Worm (Caenorhabditis elegans) whole organism, mixed stage, embryonic: ENCODE data around the gene ccpp-6.
A peak's percentile ranks its signal among the peaks of the same experiment; 100 is the strongest.

Experiments
- M03D4.4 ChIP-seq: sonication (generic microtip); optimal IDR thresholded peaks from 2 replicates; lab custom pipeline; 2017; ENCODE audit warnings: mild to moderate bottlenecking, missing genetic modification characterization, missing compliant biosample characterization
- bed-3 ChIP-seq: fragments of 200-800 bp; sonication (Bioruptor generic); optimal IDR thresholded peaks from 3 replicates; lab custom pipeline; 2018; ENCODE audit warnings: mild to moderate bottlenecking, missing genetic modification characterization, moderate library complexity, missing compliant biosample characterization
- blmp-1 ChIP-seq: fragments of 150-350 bp; optimal IDR thresholded peaks from 2 replicates; lab custom pipeline; 2014; ENCODE audit warnings: missing biosample characterization, missing genetic modification characterization
- ceh-39 ChIP-seq: fragments of 150-350 bp; optimal IDR thresholded peaks from 2 replicates; lab custom pipeline; 2014; ENCODE audit warnings: missing biosample characterization, missing genetic modification characterization
- ceh-43 ChIP-seq: fragments of 200-800 bp; sonication (Bioruptor generic); optimal IDR thresholded peaks from 2 replicates; lab custom pipeline; 2018; ENCODE audit warnings: mild to moderate bottlenecking, missing genetic modification characterization, moderate library complexity, missing compliant biosample characterization
- ceh-83 ChIP-seq: fragments of 200-800 bp; sonication (Bioruptor generic); optimal IDR thresholded peaks from 2 replicates; lab custom pipeline; 2018; ENCODE audit warnings: mild to moderate bottlenecking, missing genetic modification characterization, missing compliant biosample characterization
- ces-1 ChIP-seq: fragments of 150-350 bp; optimal IDR thresholded peaks from 2 replicates; lab custom pipeline; 2014; ENCODE audit warnings: missing biosample characterization, missing genetic modification reagents, missing genetic modification characterization
- cnd-1 ChIP-seq: fragments of 200-800 bp; sonication (Bioruptor generic); optimal IDR thresholded peaks from 2 replicates; lab custom pipeline; 2018; ENCODE audit warnings: mild to moderate bottlenecking, missing genetic modification characterization, missing compliant biosample characterization
- drap-1 ChIP-seq: fragments of 200-800 bp; sonication (Bioruptor generic); optimal IDR thresholded peaks from 3 replicates; lab custom pipeline; 2018; ENCODE audit warnings: mild to moderate bottlenecking, missing genetic modification characterization, missing compliant biosample characterization
- elt-1 ChIP-seq: sonication (generic microtip); optimal IDR thresholded peaks from 2 replicates; lab custom pipeline; 2017; ENCODE audit warnings: missing genetic modification characterization, mild to moderate bottlenecking, missing compliant biosample characterization, antibody characterized with exemption, moderate library complexity, borderline replicate concordance; ENCODE audit not compliant: insufficient read depth
- elt-3 ChIP-seq: fragments of 150-350 bp; optimal IDR thresholded peaks from 2 replicates; lab custom pipeline; 2014; ENCODE audit warnings: missing biosample characterization, missing genetic modification characterization
- flh-1 ChIP-seq: fragments of 200-800 bp; sonication (Bioruptor generic); optimal IDR thresholded peaks from 2 replicates; lab custom pipeline; 2018; ENCODE audit warnings: mild to moderate bottlenecking, missing genetic modification characterization, moderate library complexity, missing compliant biosample characterization
- ham-2 ChIP-seq: fragments of 200-800 bp; sonication (Bioruptor generic); optimal IDR thresholded peaks from 2 replicates; lab custom pipeline; 2018; ENCODE audit warnings: mild to moderate bottlenecking, missing genetic modification characterization, missing compliant biosample characterization
- hlh-1 ChIP-seq: fragments of 150-350 bp; optimal IDR thresholded peaks from 2 replicates; lab custom pipeline; 2014; ENCODE audit warnings: missing biosample characterization, missing genetic modification reagents, missing genetic modification characterization
- lin-13 ChIP-seq: fragments of 150-350 bp; optimal IDR thresholded peaks from 2 replicates; lab custom pipeline; 2014; ENCODE audit warnings: missing biosample characterization, missing genetic modification characterization
- lin-32 ChIP-seq: fragments of 200-800 bp; sonication (Bioruptor generic); optimal IDR thresholded peaks from 2 replicates; lab custom pipeline; 2018; ENCODE audit warnings: mild to moderate bottlenecking, missing genetic modification characterization, missing compliant biosample characterization
- lsy-2 ChIP-seq: fragments of 150-350 bp; optimal IDR thresholded peaks from 2 replicates; lab custom pipeline; 2014; ENCODE audit warnings: missing biosample characterization, missing genetic modification characterization
- mab-5 ChIP-seq: fragments of 150-350 bp; optimal IDR thresholded peaks from 2 replicates; lab custom pipeline; 2014; ENCODE audit warnings: missing biosample characterization, missing genetic modification characterization
- mep-1 ChIP-seq: fragments of 150-350 bp; optimal IDR thresholded peaks from 2 replicates; lab custom pipeline; 2017; ENCODE audit warnings: missing biosample characterization, missing genetic modification reagents, missing genetic modification characterization, inconsistent platforms
- mls-2 ChIP-seq: sonication (generic microtip); optimal IDR thresholded peaks from 2 replicates; lab custom pipeline; 2016; ENCODE audit warnings: mild to moderate bottlenecking, missing genetic modification characterization, moderate library complexity, missing compliant biosample characterization
- nhr-12 ChIP-seq: fragments of 150-350 bp; optimal IDR thresholded peaks from 2 replicates; lab custom pipeline; 2014; ENCODE audit warnings: missing biosample characterization, missing genetic modification characterization
- nhr-2 ChIP-seq: fragments of 150-350 bp; optimal IDR thresholded peaks from 2 replicates; lab custom pipeline; 2014; ENCODE audit warnings: missing biosample characterization, missing genetic modification characterization
- nhr-237 ChIP-seq: fragments of 150-350 bp; optimal IDR thresholded peaks from 2 replicates; lab custom pipeline; 2014; ENCODE audit warnings: missing biosample characterization, missing genetic modification characterization
- nhr-28 ChIP-seq: fragments of 150-350 bp; optimal IDR thresholded peaks from 2 replicates; lab custom pipeline; 2014; ENCODE audit warnings: missing biosample characterization, missing genetic modification characterization
- nhr-76 ChIP-seq: sonication (generic microtip); optimal IDR thresholded peaks from 2 replicates; lab custom pipeline; 2017; ENCODE audit warnings: missing biosample characterization, missing genetic modification characterization
- pha-4 ChIP-seq: fragments of 150-350 bp; optimal IDR thresholded peaks from 2 replicates; lab custom pipeline; 2018; ENCODE audit warnings: missing biosample characterization, missing genetic modification reagents, missing genetic modification characterization
- sem-2 ChIP-seq: fragments of 200-800 bp; sonication (Bioruptor generic); optimal IDR thresholded peaks from 2 replicates; lab custom pipeline; 2018; ENCODE audit warnings: mild to moderate bottlenecking, missing genetic modification characterization, missing compliant biosample characterization
- snpc-4 ChIP-seq: fragments of 150-350 bp; optimal IDR thresholded peaks from 2 replicates; lab custom pipeline; 2014; ENCODE audit warnings: missing biosample characterization, missing genetic modification characterization
- sptf-1 ChIP-seq: sonication (generic microtip); optimal IDR thresholded peaks from 2 replicates; lab custom pipeline; 2017; ENCODE audit warnings: mild to moderate bottlenecking, missing genetic modification characterization, moderate library complexity, missing compliant biosample characterization
- tbx-8 ChIP-seq: fragments of 200-800 bp; sonication (Bioruptor generic); optimal IDR thresholded peaks from 2 replicates; lab custom pipeline; 2018; ENCODE audit warnings: mild to moderate bottlenecking, missing genetic modification characterization, moderate library complexity, missing compliant biosample characterization
- unc-120 ChIP-seq: sonication (generic microtip); optimal IDR thresholded peaks from 2 replicates; lab custom pipeline; 2017; ENCODE audit warnings: missing genetic modification characterization, missing compliant biosample characterization; ENCODE audit not compliant: poor library complexity, severe bottlenecking
- unc-39 ChIP-seq: fragments of 150-350 bp; optimal IDR thresholded peaks from 2 replicates; lab custom pipeline; 2014; ENCODE audit warnings: missing biosample characterization, missing genetic modification characterization
- unc-62 ChIP-seq: fragments of 150-350 bp; optimal IDR thresholded peaks from 2 replicates; lab custom pipeline; 2014; ENCODE audit warnings: missing biosample characterization, missing genetic modification reagents, missing genetic modification characterization
- zip-8 ChIP-seq: fragments of 150-350 bp; optimal IDR thresholded peaks from 2 replicates; lab custom pipeline; 2014; ENCODE audit warnings: missing biosample characterization, missing genetic modification characterization
- ztf-11 ChIP-seq: fragments of 150-350 bp; optimal IDR thresholded peaks from 2 replicates; lab custom pipeline; 2014; ENCODE audit warnings: missing biosample characterization, missing genetic modification characterization

Gene ccpp-6

DNA sequence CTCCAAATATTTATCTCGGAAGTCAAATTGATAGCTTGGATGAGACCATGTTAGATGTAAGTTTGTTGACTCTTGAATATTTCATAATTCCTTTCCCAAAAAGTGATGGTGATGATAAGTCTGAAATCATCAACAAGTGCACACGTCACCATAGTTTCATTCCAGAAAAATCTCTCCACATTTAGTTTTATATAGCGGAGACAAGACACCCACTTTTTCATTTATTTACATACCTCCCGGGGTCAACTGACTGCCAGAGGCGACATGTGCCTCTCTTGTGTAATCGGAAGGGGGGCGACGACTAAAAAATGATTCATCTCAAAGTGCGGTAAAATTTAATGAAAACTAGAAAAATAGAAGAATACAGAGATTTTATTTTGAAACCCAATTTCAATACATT lies 48.8 kb downstream of the ccpp-6 start:
- no peak for TF ChIP-seq lsy-2
- TF ChIP-seq ham-2 (GFP tag; lab: Kevin White, UChicago): no peak
- TF ChIP-seq mab-5 (tag; lab: Kevin White, UChicago): no peak
- TF ChIP-seq nhr-12 (tag; lab: Kevin White, UChicago): no peak
- no peak for TF ChIP-seq nhr-237 (tag; lab: Kevin White, UChicago)
- TF ChIP-seq unc-62 (GFP tag; lab: Kevin White, UChicago): no peak
- TF ChIP-seq unc-120 (tag; lab: Kevin White, UChicago): no peak
- TF ChIP-seq M03D4.4 (tag; lab: Kevin White, UChicago): no peak
- no peak for TF ChIP-seq nhr-76 (tag; lab: Kevin White, UChicago)
- TF ChIP-seq pha-4 (tag; lab: Kevin White, UChicago): no peak
- no peak for TF ChIP-seq tbx-8 (GFP tag; lab: Kevin White, UChicago)
- no peak for TF ChIP-seq mep-1 (tag; lab: Kevin White, UChicago)
- TF ChIP-seq ces-1 (GFP tag; lab: Kevin White, UChicago): no peak
- TF ChIP-seq hlh-1: no peak
- no peak for TF ChIP-seq nhr-28
- no peak for TF ChIP-seq ztf-11
- no peak for TF ChIP-seq ceh-83 (GFP tag; lab: Kevin White, UChicago)
- TF ChIP-seq flh-1 (GFP tag; lab: Kevin White, UChicago): no peak
- TF ChIP-seq cnd-1 (tag; lab: Kevin White, UChicago): no peak
- TF ChIP-seq sptf-1: no peak

DNA sequence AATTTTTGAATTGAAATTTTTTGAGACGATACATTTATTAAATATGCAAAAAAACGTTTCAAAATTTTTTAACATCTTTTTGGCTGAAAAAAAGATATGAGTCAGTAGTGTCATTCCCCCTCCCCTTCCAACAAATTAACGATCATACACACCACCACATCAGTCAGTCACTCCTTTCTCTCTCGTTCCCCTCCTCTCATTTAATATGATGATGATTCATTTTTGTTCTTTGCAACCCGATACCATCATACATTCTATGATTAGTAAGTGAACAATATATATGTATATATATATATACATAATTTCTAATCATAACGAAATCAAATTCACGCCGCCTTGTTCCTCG lies 49.6 kb downstream of the ccpp-6 start:
- TF ChIP-seq unc-120 (tag; lab: Kevin White, UChicago): no peak
- TF ChIP-seq pha-4 (tag; lab: Kevin White, UChicago): no peak
- TF ChIP-seq mab-5 (tag; lab: Kevin White, UChicago): no peak
- TF ChIP-seq blmp-1: no peak
- no peak for TF ChIP-seq ham-2 (GFP tag; lab: Kevin White, UChicago)
- TF ChIP-seq ceh-39 (tag; lab: Kevin White, UChicago): no peak

ce11 chrII:5336660-5337494 lies 50.2 kb downstream of the ccpp-6 start:
- TF ChIP-seq mls-2 (no peak), zip-8 (tag; lab: Kevin White, UChicago) (no peak), tbx-8 (GFP tag; lab: Kevin White, UChicago) (no peak), unc-120 (tag; lab: Kevin White, UChicago) (peak; percentile 49), nhr-237 (tag; lab: Kevin White, UChicago) (peak; percentile 53), flh-1 (GFP tag; lab: Kevin White, UChicago) (no peak), lin-32 (GFP tag; lab: Kevin White, UChicago) (no peak), hlh-1 (peak; percentile 39), lsy-2 (no peak), elt-3 (tag; lab: Kevin White, UChicago) (no peak), elt-1 (tag; lab: Kevin White, UChicago) (no peak), nhr-2 (no peak), sptf-1 (peak; percentile 19), cnd-1 (tag; lab: Kevin White, UChicago) (no peak), snpc-4 (tag; lab: Kevin White, UChicago) (no peak), ceh-39 (tag; lab: Kevin White, UChicago) (no peak), nhr-28 (no peak), ceh-83 (GFP tag; lab: Kevin White, UChicago) (no peak), ztf-11 (no peak), drap-1 (no peak), pha-4 (tag; lab: Kevin White, UChicago) (peak; percentile 67), nhr-12 (tag; lab: Kevin White, UChicago) (no peak), lin-13 (tag; lab: Kevin White, UChicago) (no peak), bed-3 (GFP tag; lab: Kevin White, UChicago) (no peak), sem-2 (GFP tag; lab: Kevin White, UChicago) (no peak), blmp-1 (no peak), mab-5 (tag; lab: Kevin White, UChicago) (no peak), mep-1 (tag; lab: Kevin White, UChicago) (no peak), unc-62 (GFP tag; lab: Kevin White, UChicago) (peak; percentile 59), ceh-43 (GFP tag; lab: Kevin White, UChicago) (no peak), unc-39 (tag; lab: Kevin White, UChicago) (no peak), M03D4.4 (tag; lab: Kevin White, UChicago) (peak; percentile 7), ham-2 (GFP tag; lab: Kevin White, UChicago) (no peak), ces-1 (GFP tag; lab: Kevin White, UChicago) (peak; percentile 64), nhr-76 (tag; lab: Kevin White, UChicago) (no peak)
